Worm (Caenorhabditis elegans): ENCODE measurements around the gene pde-3.

Gene pde-3

ce11 chrII:14903611-14904010 is 15.9 kb upstream of the pde-3 start:
- TF ChIP-seq ama-1 (optimal IDR thresholded peaks at IDR 0.05) (no peak), pros-1 (tag; optimal IDR thresholded peaks at IDR 0.05) (no peak), lin-11 (tag; optimal IDR thresholded peaks at IDR 0.05) (no peak), eyg-1 (tag; optimal IDR thresholded peaks at IDR 0.05) (no peak), pat-9 (tag; optimal IDR thresholded peaks at IDR 0.05) (no peak)

ce11 chrII:14904635-14905034 is 14.9 kb upstream of the pde-3 start:
- TF ChIP-seq pag-3 (tag; optimal IDR thresholded peaks at IDR 0.05; ENCODE audit: borderline replicate concordance) (no peak), unc-55 (GFP tag; optimal IDR thresholded peaks at IDR 0.05) (no peak), dve-1 (tag; optimal IDR thresholded peaks at IDR 0.05) (no peak), pax-1 (tag; optimal IDR thresholded peaks at IDR 0.05) (no peak), mec-3 (tag; optimal IDR thresholded peaks at IDR 0.05; ENCODE audit: borderline replicate concordance) (no peak), madf-2 (tag; optimal IDR thresholded peaks at IDR 0.05) (no peak)

ce11 chrII:14907719-14908118 is 11.8 kb upstream of the pde-3 start:
- TF ChIP-seq ceh-31 (tag; optimal IDR thresholded peaks at IDR 0.05) (no peak), ceh-19 (GFP tag; optimal IDR thresholded peaks at IDR 0.05) (no peak), ttx-3 (tag; optimal IDR thresholded peaks at IDR 0.05) (no peak), ref-2 (tag; optimal IDR thresholded peaks at IDR 0.05) (no peak), fax-1 (tag; optimal IDR thresholded peaks at IDR 0.05) (no peak), hlh-30 (tag; optimal IDR thresholded peaks at IDR 0.05; ENCODE audit: insufficient read depth) (no peak), fkh-6 (tag; optimal IDR thresholded peaks at IDR 0.05) (no peak), unc-3 (GFP tag; conservative IDR thresholded peaks at IDR 0.05) (no peak), unc-3 (tag; optimal IDR thresholded peaks at IDR 0.05) (no peak), nhr-232 (tag; optimal IDR thresholded peaks at IDR 0.05) (no peak), nhr-11 (tag; optimal IDR thresholded peaks at IDR 0.05) (no peak), ceh-22 (tag; optimal IDR thresholded peaks at IDR 0.05) (no peak), ceh-45 (GFP tag; IDR thresholded peaks at IDR 0.05) (no peak), pha-2 (tag; optimal IDR thresholded peaks at IDR 0.05) (no peak), T23F11.4 (GFP tag; optimal IDR thresholded peaks at IDR 0.05) (no peak), sdc-2 (tag; optimal IDR thresholded peaks at IDR 0.05) (no peak)

ce11 chrII:14910307-14910706 is 9.2 kb upstream of the pde-3 start, which contains the start of gene R03C1.1:
TSS of gene R03C1.1 (minus strand) at chrII:14910407.
- TF ChIP-seq elt-4 (tag; optimal IDR thresholded peaks at IDR 0.05) (no peak), pha-2 (tag; optimal IDR thresholded peaks at IDR 0.05) (no peak), ceh-19 (GFP tag; optimal IDR thresholded peaks at IDR 0.05) (no peak), sdc-2 (tag; optimal IDR thresholded peaks at IDR 0.05) (no peak), tbx-7 (tag; optimal IDR thresholded peaks at IDR 0.05) (no peak), sox-2 (GFP tag; IDR thresholded peaks at IDR 0.05) (no peak), ref-2 (tag; optimal IDR thresholded peaks at IDR 0.05) (no peak), pax-1 (tag; optimal IDR thresholded peaks at IDR 0.05) (no peak), fkh-6 (tag; optimal IDR thresholded peaks at IDR 0.05) (no peak), ceh-24 (tag; optimal IDR thresholded peaks at IDR 0.05) (no peak), dve-1 (tag; optimal IDR thresholded peaks at IDR 0.05) (no peak), K02D7.2 (tag; optimal IDR thresholded peaks at IDR 0.05) (no peak), unc-55 (GFP tag; optimal IDR thresholded peaks at IDR 0.05) (no peak), lim-6 (tag; optimal IDR thresholded peaks at IDR 0.05) (no peak), hlh-13 (GFP tag; optimal IDR thresholded peaks at IDR 0.05) (no peak), dmd-4 (tag; optimal IDR thresholded peaks at IDR 0.05; ENCODE audit: borderline replicate concordance) (no peak), elt-2 (tag; optimal IDR thresholded peaks at IDR 0.05) (no peak), ceh-6 (GFP tag; optimal IDR thresholded peaks at IDR 0.05) (no peak), ceh-48 (tag; optimal IDR thresholded peaks at IDR 0.05) (no peak)
